Worm (Caenorhabditis elegans) whole organism, mixed stage, embryonic: ENCODE data around the gene str-247.

Source experiments
- elt-1 ChIP-seq: sonication (generic microtip); optimal IDR thresholded peaks from 2 replicates; lab custom pipeline; 2017; ENCODE audit warnings: missing genetic modification characterization, mild to moderate bottlenecking, missing compliant biosample characterization, antibody characterized with exemption, moderate library complexity, borderline replicate concordance; ENCODE audit not compliant: insufficient read depth
- elt-3 ChIP-seq: fragments of 150-350 bp; optimal IDR thresholded peaks from 2 replicates; lab custom pipeline; 2014; ENCODE audit warnings: missing biosample characterization, missing genetic modification characterization
- lin-13 ChIP-seq: fragments of 150-350 bp; optimal IDR thresholded peaks from 2 replicates; lab custom pipeline; 2014; ENCODE audit warnings: missing biosample characterization, missing genetic modification characterization
- mab-5 ChIP-seq: fragments of 150-350 bp; optimal IDR thresholded peaks from 2 replicates; lab custom pipeline; 2014; ENCODE audit warnings: missing biosample characterization, missing genetic modification characterization
- nhr-237 ChIP-seq: fragments of 150-350 bp; optimal IDR thresholded peaks from 2 replicates; lab custom pipeline; 2014; ENCODE audit warnings: missing biosample characterization, missing genetic modification characterization
- nhr-76 ChIP-seq: sonication (generic microtip); optimal IDR thresholded peaks from 2 replicates; lab custom pipeline; 2017; ENCODE audit warnings: missing biosample characterization, missing genetic modification characterization
- snpc-4 ChIP-seq: fragments of 150-350 bp; optimal IDR thresholded peaks from 2 replicates; lab custom pipeline; 2014; ENCODE audit warnings: missing biosample characterization, missing genetic modification characterization
- unc-62 ChIP-seq: fragments of 150-350 bp; optimal IDR thresholded peaks from 2 replicates; lab custom pipeline; 2014; ENCODE audit warnings: missing biosample characterization, missing genetic modification reagents, missing genetic modification characterization

ce11 chrV:3995838-3996237, 42.0 kb downstream of the str-247 start, which contains the start of gene srx-62:
- no peak for TF ChIP-seq lin-13 (tag; lab: Kevin White, UChicago)
- no peak for TF ChIP-seq nhr-76
- TF ChIP-seq elt-1 (tag; lab: Kevin White, UChicago): no peak
- no peak for TF ChIP-seq mab-5 (tag; lab: Kevin White, UChicago)
- TF ChIP-seq nhr-237 (tag; lab: Kevin White, UChicago): no peak
- no peak for TF ChIP-seq snpc-4 (tag; lab: Kevin White, UChicago)
- no peak for TF ChIP-seq unc-62
- TF ChIP-seq elt-3 (tag; lab: Kevin White, UChicago): no peak
